Worm (Caenorhabditis elegans) whole organism, L3 larva: ENCODE results near the gene seld-1.

Source experiments
- ZK546.5 ChIP-seq: sonication (generic microtip); optimal IDR thresholded peaks from 2 replicates; lab custom pipeline; 2017; ENCODE audit warnings: missing biosample characterization, missing genetic modification characterization
- aly-2 ChIP-seq: fragments of 150-350 bp; optimal IDR thresholded peaks from 2 replicates; lab custom pipeline; 2014; ENCODE audit warnings: missing biosample characterization, missing genetic modification characterization
- ama-1 ChIP-seq: fragments of 150-350 bp; optimal IDR thresholded peaks from 2 replicates; lab custom pipeline; 2018
- ceh-82 ChIP-seq: fragments of 150-350 bp; optimal IDR thresholded peaks from 2 replicates; lab custom pipeline; 2014; ENCODE audit warnings: missing biosample characterization, missing genetic modification characterization
- egl-27 ChIP-seq: sonication (generic microtip); optimal IDR thresholded peaks from 4 replicates; lab custom pipeline; 2017; ENCODE audit warnings: missing biosample characterization, missing genetic modification reagents, missing genetic modification characterization
- egl-5 ChIP-seq: fragments of 150-350 bp; optimal IDR thresholded peaks from 2 replicates; lab custom pipeline; 2017; ENCODE audit warnings: missing biosample characterization, missing genetic modification reagents, missing genetic modification characterization, inconsistent platforms
- elt-1 ChIP-seq: fragments of 150-350 bp; optimal IDR thresholded peaks from 2 replicates; lab custom pipeline; 2014; ENCODE audit warnings: missing biosample characterization, missing genetic modification characterization
- elt-2 ChIP-seq: sonication (generic microtip); optimal IDR thresholded peaks from 2 replicates; lab custom pipeline; 2016; ENCODE audit warnings: missing genetic modification reagents, mild to moderate bottlenecking, missing genetic modification characterization, missing compliant biosample characterization
- elt-3 ChIP-seq, 3 experiments: fragments of 150-350 bp in 1 of 3; sonication (generic microtip) in 2 of 3; optimal IDR thresholded peaks; 2 replicates in 2 of 3; 4 replicates in 1 of 3; lab custom pipeline; 2014 to 2017; ENCODE audit warnings: missing biosample characterization in 3 of 3, missing genetic modification characterization in 3 of 3
- eor-1 ChIP-seq, 2 experiments: fragments of 150-350 bp; optimal IDR thresholded peaks; 2 replicates each; lab custom pipeline; 2014 to 2018; ENCODE audit warnings: missing biosample characterization in 2 of 2, missing genetic modification characterization in 2 of 2
- fkh-10 ChIP-seq: sonication (generic microtip); optimal IDR thresholded peaks from 2 replicates; lab custom pipeline; 2017; ENCODE audit warnings: missing biosample characterization, missing genetic modification reagents, missing genetic modification characterization
- hmg-11 ChIP-seq: sonication (generic microtip); optimal IDR thresholded peaks from 2 replicates; lab custom pipeline; 2016; ENCODE audit warnings: missing genetic modification characterization, missing compliant biosample characterization
- lin-15B ChIP-seq: fragments of 150-350 bp; optimal IDR thresholded peaks from 2 replicates; lab custom pipeline; 2014; ENCODE audit warnings: missing biosample characterization, missing genetic modification characterization
- lin-39 ChIP-seq: fragments of 150-350 bp; optimal IDR thresholded peaks from 2 replicates; lab custom pipeline; 2018; ENCODE audit warnings: missing biosample characterization, missing genetic modification reagents, missing genetic modification characterization
- lsy-12 ChIP-seq: sonication (generic microtip); optimal IDR thresholded peaks from 2 replicates; lab custom pipeline; 2016; ENCODE audit warnings: mild to moderate bottlenecking, missing genetic modification characterization, missing compliant biosample characterization
- mdl-1 ChIP-seq: fragments of 150-350 bp; optimal IDR thresholded peaks from 2 replicates; lab custom pipeline; 2014; ENCODE audit warnings: missing biosample characterization, missing genetic modification characterization
- mml-1 ChIP-seq: fragments of 150-350 bp; sonication (generic microtip); optimal IDR thresholded peaks from 3 replicates; lab custom pipeline; 2014; ENCODE audit warnings: missing biosample characterization, missing genetic modification characterization
- nfya-1 ChIP-seq: sonication (generic microtip); optimal IDR thresholded peaks from 2 replicates; lab custom pipeline; 2017; ENCODE audit warnings: missing genetic modification characterization, mild to moderate bottlenecking, missing compliant biosample characterization, antibody characterized with exemption, moderate library complexity; ENCODE audit not compliant: insufficient read depth
- nhr-11 ChIP-seq: fragments of 150-350 bp; optimal IDR thresholded peaks from 2 replicates; lab custom pipeline; 2014; ENCODE audit warnings: missing biosample characterization, missing genetic modification characterization
- nhr-23 ChIP-seq: fragments of 150-350 bp; optimal IDR thresholded peaks from 2 replicates; lab custom pipeline; 2014; ENCODE audit warnings: missing biosample characterization, missing genetic modification reagents, missing genetic modification characterization
- nhr-25 ChIP-seq: sonication (generic microtip); optimal IDR thresholded peaks from 2 replicates; lab custom pipeline; 2017; ENCODE audit warnings: missing biosample characterization, missing genetic modification characterization
- nhr-28 ChIP-seq: fragments of 150-350 bp; optimal IDR thresholded peaks from 2 replicates; lab custom pipeline; 2014; ENCODE audit warnings: missing biosample characterization, missing genetic modification characterization
- nhr-43 ChIP-seq: sonication (generic microtip); optimal IDR thresholded peaks from 2 replicates; lab custom pipeline; 2016; ENCODE audit warnings: mild to moderate bottlenecking, missing genetic modification characterization, missing compliant biosample characterization; ENCODE audit not compliant: poor library complexity, severe bottlenecking
- nhr-67 ChIP-seq: fragments of 150-350 bp; optimal IDR thresholded peaks from 2 replicates; lab custom pipeline; 2014; ENCODE audit warnings: missing biosample characterization, missing genetic modification characterization
- nhr-77 ChIP-seq: fragments of 150-350 bp; optimal IDR thresholded peaks from 2 replicates; lab custom pipeline; 2014; ENCODE audit warnings: missing biosample characterization, missing genetic modification characterization
- pha-4 ChIP-seq: fragments of 150-350 bp; optimal IDR thresholded peaks from 2 replicates; lab custom pipeline; 2014; ENCODE audit warnings: missing biosample characterization, missing genetic modification reagents, missing genetic modification characterization
- pqm-1 ChIP-seq: fragments of 150-350 bp; optimal IDR thresholded peaks from 2 replicates; lab custom pipeline; 2017; ENCODE audit warnings: missing biosample characterization, missing genetic modification characterization, inconsistent platforms
- sea-2 ChIP-seq: fragments of 150-350 bp; sonication (generic microtip); optimal IDR thresholded peaks from 4 replicates; lab custom pipeline; 2014; ENCODE audit warnings: missing biosample characterization, missing genetic modification reagents, missing genetic modification characterization
- snpc-4 ChIP-seq: fragments of 150-350 bp; optimal IDR thresholded peaks from 2 replicates; lab custom pipeline; 2014; ENCODE audit warnings: missing biosample characterization, missing genetic modification characterization
- tbx-2 ChIP-seq: sonication (generic microtip); optimal IDR thresholded peaks from 2 replicates; lab custom pipeline; 2016; ENCODE audit warnings: mild to moderate bottlenecking, missing genetic modification characterization, missing compliant biosample characterization
- ztf-11 ChIP-seq: fragments of 150-350 bp; optimal IDR thresholded peaks from 2 replicates; lab custom pipeline; 2014; ENCODE audit warnings: missing biosample characterization, missing genetic modification characterization

Gene seld-1

DNA sequence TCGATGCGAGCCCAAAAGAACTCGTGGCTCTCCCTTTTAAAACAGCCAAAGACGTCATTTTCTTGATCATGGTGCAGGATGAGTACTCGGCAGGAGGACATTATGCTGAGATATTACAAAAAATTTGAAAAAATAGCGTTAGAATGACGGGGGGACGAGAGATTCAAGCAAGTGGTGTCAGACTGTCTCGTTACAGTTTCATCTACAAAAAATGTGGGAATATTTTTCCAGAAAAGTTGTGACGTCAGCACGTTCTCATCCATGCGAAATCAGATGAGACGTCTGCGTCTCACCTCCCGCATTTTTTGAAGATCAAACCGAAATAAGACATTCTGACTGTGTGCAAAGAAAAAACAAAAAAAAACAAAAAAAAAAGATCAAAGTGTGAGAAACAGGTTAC lies 34.9 kb downstream of the seld-1 start, which contains the start of gene rsd-2:
rsd-2 (minus strand) TSS at position 101 of the 400 bp plus-strand sequence.
- TF ChIP-seq lin-15B (tag; lab: Kevin White, UChicago) (no peak), snpc-4 (no peak), aly-2 (tag; lab: Kevin White, UChicago) (no peak), lin-39 (no peak), nhr-77 (tag; lab: Kevin White, UChicago) (no peak), nhr-28 (tag; lab: Kevin White, UChicago) (no peak), elt-1 (tag; lab: Kevin White, UChicago) (no peak), nhr-25 (tag; lab: Kevin White, UChicago) (no peak), mml-1 (tag; lab: Kevin White, UChicago) (no peak), ceh-82 (no peak)

DNA sequence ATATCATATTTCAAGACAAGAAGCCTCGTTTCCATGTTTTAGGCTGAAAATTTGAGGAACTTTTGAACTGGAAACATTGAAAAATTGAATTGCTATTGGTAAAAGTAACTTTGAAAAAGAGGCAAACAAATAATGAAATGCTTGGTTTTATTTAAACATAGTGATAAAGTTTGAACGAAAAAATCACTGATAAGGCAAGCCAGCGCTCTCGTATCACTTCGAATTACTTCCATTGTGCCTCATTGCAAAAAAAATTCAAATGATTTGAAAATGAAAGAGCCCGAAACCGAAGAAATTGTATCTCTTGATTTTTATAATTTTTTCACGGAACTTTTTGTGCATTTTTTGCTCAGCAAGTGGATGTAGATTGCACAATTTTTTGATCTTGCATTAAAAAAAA lies 42.9 kb downstream of the seld-1 start, which contains the start of gene F52G2.3:
F52G2.3 (minus strand) TSS at position 43 of the 400 bp plus-strand sequence.
- TF ChIP-seq elt-2 (peak; percentile 62), ZK546.5 (tag; lab: Kevin White, UChicago) (no peak), sea-2 (GFP tag; lab: Kevin White, UChicago) (no peak), hmg-11 (tag; lab: Kevin White, UChicago) (no peak), eor-1 (tag; optimal IDR thresholded peaks at IDR 0.05; lab: Kevin White, UChicago) (no peak), ztf-11 (tag; lab: Kevin White, UChicago) (no peak), egl-27 (no peak), fkh-10 (GFP tag; lab: Kevin White, UChicago) (no peak), lin-39 (no peak), elt-3 (tag; optimal IDR thresholded peaks at IDR 0.05; lab: Kevin White, UChicago) (no peak), nhr-11 (tag; lab: Kevin White, UChicago) (no peak), elt-1 (tag; lab: Kevin White, UChicago) (no peak), ceh-82 (no peak), mdl-1 (tag; lab: Kevin White, UChicago) (no peak), snpc-4 (no peak), pqm-1 (tag; lab: Kevin White, UChicago) (peak; percentile 20)

DNA sequence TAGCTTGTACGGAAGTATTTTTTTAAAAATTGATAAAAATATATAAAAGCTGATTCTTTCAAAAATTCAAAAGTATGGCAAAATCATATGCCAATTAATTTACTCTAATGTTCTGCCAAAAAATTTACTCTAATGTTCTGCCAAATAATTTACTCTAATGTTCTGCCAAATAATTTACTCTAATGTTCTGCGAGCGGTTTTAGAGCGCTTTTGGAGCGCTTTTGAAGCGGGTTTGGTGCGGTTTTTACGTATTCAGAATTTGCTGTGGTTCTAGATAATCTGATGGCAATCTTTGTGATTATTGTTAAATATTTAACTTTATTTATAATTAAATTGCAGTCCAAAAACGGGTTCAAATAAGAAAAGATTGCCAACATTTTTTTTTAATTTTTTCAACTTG lies 44.1 kb downstream of the seld-1 start:
- TF ChIP-seq nhr-23 = no peak
- TF ChIP-seq nhr-67 (tag; lab: Kevin White, UChicago) = no peak
- no peak for TF ChIP-seq hmg-11 (tag; lab: Kevin White, UChicago)
- no peak for TF ChIP-seq elt-3 (tag; optimal IDR thresholded peaks at IDR 0.05; lab: Kevin White, UChicago)
- TF ChIP-seq ama-1 (lab: Kevin White, UChicago) = no peak
- no peak for TF ChIP-seq tbx-2 (tag; lab: Kevin White, UChicago)
- no peak for TF ChIP-seq ZK546.5 (tag; lab: Kevin White, UChicago)
- TF ChIP-seq elt-2 = no peak
- TF ChIP-seq pha-4 = no peak
- TF ChIP-seq nhr-25 (tag; lab: Kevin White, UChicago) = no peak
- no peak for TF ChIP-seq lsy-12 (tag; lab: Kevin White, UChicago)

DNA sequence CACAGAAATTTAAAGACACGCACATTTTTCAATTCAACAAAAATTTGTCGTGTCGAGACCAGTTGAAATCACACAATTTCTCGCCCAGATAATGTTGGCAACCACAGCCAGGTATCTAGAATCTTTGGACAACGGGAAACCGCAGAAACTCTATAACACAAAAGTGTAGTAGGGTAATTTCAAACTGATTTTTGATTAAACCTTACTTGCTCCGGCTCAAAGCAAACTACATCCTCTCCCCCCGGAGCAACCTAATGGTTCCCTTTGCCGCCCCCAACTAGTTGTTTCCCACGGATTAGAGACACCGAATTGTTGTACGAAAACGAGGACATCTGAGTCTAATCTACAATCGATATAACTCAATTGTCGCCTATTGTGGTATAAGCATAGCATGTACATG lies 49.1 kb downstream of the seld-1 start:
- TF ChIP-seq ceh-82 (no peak), tbx-2 (tag; lab: Kevin White, UChicago) (no peak), elt-2 (no peak)

DNA sequence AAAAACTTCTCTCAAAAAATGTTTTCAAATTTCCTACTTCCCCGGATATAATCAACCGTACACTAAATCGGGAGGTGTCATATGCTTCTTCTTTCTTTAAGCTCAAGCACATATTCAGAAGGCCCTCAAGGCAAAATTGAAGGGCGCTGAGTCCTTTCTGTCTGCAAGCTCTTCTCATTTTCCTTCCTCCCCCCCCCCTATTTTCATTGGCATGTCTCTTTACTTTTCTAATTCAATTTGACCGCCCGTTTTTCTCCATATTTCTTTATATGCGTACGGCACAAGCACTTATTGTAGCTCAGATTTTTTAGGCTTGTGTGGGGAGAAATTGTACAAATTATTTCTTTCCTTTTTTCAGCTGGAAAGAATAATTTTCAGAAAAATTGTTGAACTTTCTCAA lies 50.3 kb downstream of the seld-1 start:
- TF ChIP-seq nfya-1 (tag; lab: Kevin White, UChicago) (no peak), ceh-82 (no peak), mml-1 (tag; lab: Kevin White, UChicago) (no peak), nhr-43 (tag; lab: Kevin White, UChicago) (no peak), eor-1 (tag; optimal IDR thresholded peaks at IDR 0.05; lab: Kevin White, UChicago) (no peak), egl-5 (tag; lab: Kevin White, UChicago) (no peak)

DNA sequence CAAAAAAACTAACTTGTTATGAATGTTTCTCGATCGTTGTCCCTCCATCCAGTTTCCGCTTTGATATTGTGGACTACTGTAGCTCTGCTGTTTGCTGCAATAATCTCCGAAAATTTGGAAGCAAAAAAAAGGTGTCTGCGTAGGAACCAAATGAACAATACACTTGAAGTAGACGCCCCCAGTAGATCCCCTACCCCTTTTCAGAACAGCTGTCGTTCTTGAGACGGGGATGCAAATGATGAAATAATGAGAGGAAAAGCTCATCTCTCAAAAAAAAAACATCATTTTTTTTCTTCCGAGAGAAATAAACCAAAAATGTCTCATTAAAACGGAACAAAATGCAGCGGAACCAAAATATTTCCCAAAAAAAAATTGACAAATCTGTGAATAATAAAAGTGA lies 52.1 kb downstream of the seld-1 start:
- TF ChIP-seq nfya-1 (tag; lab: Kevin White, UChicago) (no peak), egl-5 (tag; lab: Kevin White, UChicago) (peak; percentile 9)
